Worm (Caenorhabditis elegans): ENCODE data around the gene C05C10.5.

DNA sequence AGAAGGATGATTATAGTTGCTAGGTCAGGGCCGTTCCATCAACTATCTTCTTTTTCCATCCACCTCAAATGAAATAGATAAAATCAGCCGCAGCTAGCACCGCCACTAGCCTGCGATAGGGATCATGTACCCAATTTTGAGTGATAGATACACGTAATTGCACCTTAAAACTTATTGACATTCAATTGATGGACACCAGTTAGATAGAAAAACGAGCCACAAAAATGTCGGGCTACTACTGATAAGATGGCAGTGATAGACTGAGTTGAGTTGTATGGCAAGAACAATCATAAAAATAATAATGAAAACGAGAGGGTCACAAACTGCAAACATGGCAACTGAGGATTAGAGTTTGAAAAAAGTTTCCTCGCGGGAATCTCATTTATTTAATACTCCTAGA lies 47.0 kb upstream of the C05C10.5 start:
- no peak for TF ChIP-seq tra-4 (tag; optimal IDR thresholded peaks at IDR 0.05)
- no peak for TF ChIP-seq hnd-1 (tag; optimal IDR thresholded peaks at IDR 0.05)
- no peak for TF ChIP-seq hmg-4 (GFP tag; optimal IDR thresholded peaks at IDR 0.05)
